Worm (Caenorhabditis elegans): ENCODE results near the gene R05D3.3.

The R05D3.3 gene

ce11 chrIII:8355462-8355815 is 8.4 kb upstream of the R05D3.3 start:
- TF ChIP-seq hif-1 (tag; optimal IDR thresholded peaks at IDR 0.05) (no peak), Y48G9A.11 (GFP tag; IDR thresholded peaks at IDR 0.05) (0 out of 2 replicates have a peak, but pooled peaks have one; percentile 9), nhr-41 (GFP tag; IDR thresholded peaks at IDR 0.05) (no peak)

DNA sequence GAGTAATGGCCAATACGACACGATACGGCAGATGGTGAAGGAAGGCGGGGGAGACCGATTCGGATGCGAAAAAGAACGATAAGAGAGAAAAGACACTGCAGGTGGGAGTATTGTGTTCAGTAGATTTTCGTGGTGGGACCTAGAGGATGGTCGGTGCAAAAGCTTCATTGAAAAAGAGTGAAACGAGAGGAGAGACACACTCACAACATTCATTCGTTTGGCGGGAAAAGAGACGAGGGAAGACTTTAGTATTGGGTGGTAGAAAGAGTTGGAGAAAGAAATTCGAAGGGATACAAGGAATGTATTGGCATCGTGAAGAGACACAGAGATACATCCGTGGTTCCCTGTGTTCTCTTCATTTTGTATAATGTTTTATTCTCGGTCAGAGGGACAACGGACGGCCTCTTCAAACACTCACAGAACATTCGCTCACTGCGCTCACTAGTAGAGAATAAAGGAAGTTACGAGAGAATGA is 7.4 kb upstream of the R05D3.3 start:
- TF ChIP-seq F44E2.7 (GFP tag; IDR thresholded peaks at IDR 0.05): no peak
- peak; percentile 3 for TF ChIP-seq pqm-1 (tag; optimal IDR thresholded peaks at IDR 0.05)
- TF ChIP-seq ceh-44 (GFP tag; IDR thresholded peaks at IDR 0.05): no peak
- peak; percentile 68 for TF ChIP-seq lin-38 (GFP tag; IDR thresholded peaks at IDR 0.05)
- peak; percentile 50 for TF ChIP-seq F37D6.2 (tag; optimal IDR thresholded peaks at IDR 0.05)
- TF ChIP-seq ctbp-1 (GFP tag; IDR thresholded peaks at IDR 0.05): peak; percentile 65
- TF ChIP-seq fkh-10 (GFP tag; optimal IDR thresholded peaks at IDR 0.05): peak; percentile 33
- peak; percentile 68 for TF ChIP-seq hlh-30 (tag; optimal IDR thresholded peaks at IDR 0.05; ENCODE audit: insufficient read depth)
- TF ChIP-seq lin-13 (GFP tag; optimal IDR thresholded peaks at IDR 0.05): peak; percentile 79
- TF ChIP-seq nhr-42 (GFP tag; IDR thresholded peaks at IDR 0.05): no peak
- peak; percentile 72 for TF ChIP-seq T20F7.1 (GFP tag; optimal IDR thresholded peaks at IDR 0.05)
- TF ChIP-seq snpc-1.2 (GFP tag; IDR thresholded peaks at IDR 0.05): no peak
- peak; percentile 92 for TF ChIP-seq mep-1 (tag; optimal IDR thresholded peaks at IDR 0.05)
- peak; percentile 58 for TF ChIP-seq nhr-77 (tag; optimal IDR thresholded peaks at IDR 0.05)
- TF ChIP-seq nhr-28 (tag; optimal IDR thresholded peaks at IDR 0.05): peak; percentile 66
- no peak for TF ChIP-seq lin-15B (tag; optimal IDR thresholded peaks at IDR 0.05)
- peak; percentile 40 for TF ChIP-seq nhr-102 (tag; optimal IDR thresholded peaks at IDR 0.05)
- peak; percentile 49; the same call in 1 of the 2 replicates for TF ChIP-seq lim-7 (GFP tag; IDR thresholded peaks at IDR 0.05)
- peak; percentile 51 for TF ChIP-seq T26A8.4 (GFP tag; IDR thresholded peaks at IDR 0.05)
- TF ChIP-seq pha-4 (GFP tag; IDR thresholded peaks at IDR 0.05): no peak
- TF ChIP-seq pha-4 (tag; optimal IDR thresholded peaks at IDR 0.05): peak; percentile 43
- no peak for TF ChIP-seq unc-39 (tag; optimal IDR thresholded peaks at IDR 0.05)
- peak; percentile 59 for TF ChIP-seq nhr-25 (tag; optimal IDR thresholded peaks at IDR 0.05; ENCODE audit: borderline replicate concordance, insufficient read depth)
- TF ChIP-seq ceh-20 (GFP tag; IDR thresholded peaks at IDR 0.05): 0 out of 2 replicates have a peak, but pooled peaks have one; percentile 14
- TF ChIP-seq nhr-48 (tag; optimal IDR thresholded peaks at IDR 0.05): peak; percentile 62
- TF ChIP-seq dve-1 (tag; optimal IDR thresholded peaks at IDR 0.05; ENCODE audit: insufficient read depth): peak; percentile 83
- no peak for TF ChIP-seq lin-39 (tag; optimal IDR thresholded peaks at IDR 0.05)
- peak; percentile 53; the same call in 1 of the 2 replicates for TF ChIP-seq dmd-6 (GFP tag; IDR thresholded peaks at IDR 0.05)
- peak; percentile 81 for TF ChIP-seq rbr-2 (tag; optimal IDR thresholded peaks at IDR 0.05)
- TF ChIP-seq hlh-11 (tag; optimal IDR thresholded peaks at IDR 0.05): peak; percentile 83
- TF ChIP-seq R02D3.7 (tag; optimal IDR thresholded peaks at IDR 0.05): no peak
- peak; percentile 50 for TF ChIP-seq ztf-7 (tag; optimal IDR thresholded peaks at IDR 0.05)
- TF ChIP-seq nhr-6 (tag; optimal IDR thresholded peaks at IDR 0.05): peak; percentile 64
- peak; percentile 37 for TF ChIP-seq duxl-1 (tag; optimal IDR thresholded peaks at IDR 0.05; ENCODE audit: poor library complexity)
- TF ChIP-seq D1046.2 (GFP tag; IDR thresholded peaks at IDR 0.05): no peak
- TF ChIP-seq lsy-2 (tag; optimal IDR thresholded peaks at IDR 0.05): peak; percentile 77 to 91
- peak in 1 of 2 experiments; percentile 58 for TF ChIP-seq mdl-1 (tag; optimal IDR thresholded peaks at IDR 0.05)
- TF ChIP-seq ces-1 (GFP tag; optimal IDR thresholded peaks at IDR 0.05): peak; percentile 64
- TF ChIP-seq hmg-1.1 (GFP tag; IDR thresholded peaks at IDR 0.05): peak; percentile 84
- peak; percentile 27; the same call in 1 of the 2 replicates for TF ChIP-seq arid-1 (GFP tag; conservative IDR thresholded peaks at IDR 0.05)
- peak; percentile 1 for TF ChIP-seq mes-2 (tag; optimal IDR thresholded peaks at IDR 0.05; ENCODE audit: poor library complexity, severe bottlenecking)
- peak in 1 of 2 experiments; percentile 49 for TF ChIP-seq hif-1 (tag; optimal IDR thresholded peaks at IDR 0.05)
- TF ChIP-seq F10B5.3 (tag; optimal IDR thresholded peaks at IDR 0.05): no peak
- TF ChIP-seq F26F4.8 (GFP tag; conservative IDR thresholded peaks at IDR 0.05): no peak
- TF ChIP-seq skn-1 (tag; optimal IDR thresholded peaks at IDR 0.05): no peak
- TF ChIP-seq zip-11 (GFP tag; IDR thresholded peaks at IDR 0.05): no peak
